Fruit fly (Drosophila melanogaster): ENCODE measurements around the gene ac.

- TF ChIP-seq Clk (GFP tag; optimal IDR thresholded peaks at IDR 0.05) (no peak), CG33017 (tag; optimal IDR thresholded peaks at IDR 0.05) (no peak), Mnt (GFP tag; optimal IDR thresholded peaks at IDR 0.05) (no peak), CG7045 (GFP tag; optimal IDR thresholded peaks at IDR 0.05) (no peak), CG7101 (tag; optimal IDR thresholded peaks at IDR 0.05) (no peak), pad (GFP tag; optimal IDR thresholded peaks at IDR 0.05) (no peak), tj (GFP tag; optimal IDR thresholded peaks at IDR 0.05) (no peak), kay (GFP tag; ENCODE audit: borderline replicate concordance) (no peak), CG1620 (GFP tag; optimal IDR thresholded peaks at IDR 0.05) (no peak), CG12768 (GFP tag; optimal IDR thresholded peaks at IDR 0.05) (no peak), CG5204 (GFP tag; optimal IDR thresholded peaks at IDR 0.05) (no peak), ovo (GFP tag; optimal IDR thresholded peaks at IDR 0.05) (no peak)
Measured at dm6 chrX:353929-354515, 15.8 kb upstream of the ac start.

Measured in whole organism, adult.